Fruit fly (Drosophila melanogaster) whole organism, embryonic: ENCODE results near the gene CG6023.

Experiments
- Awh ChIP-seq: fragments of 200-800 bp; sonication (Bioruptor generic); IDR thresholded peaks from 2 replicates; pipeline ENCODE4, ENCODE4 v1.3.6; 2022; ENCODE audit warnings: missing biosample characterization, missing genetic modification characterization
- CG10209 ChIP-seq: fragments of 200-800 bp; sonication (Bioruptor generic); optimal IDR thresholded peaks from 3 replicates; lab custom pipeline; 2017; ENCODE audit warnings: missing biosample characterization, mild to moderate bottlenecking, missing genetic modification characterization, missing genetic modification reagents
- CG1024 ChIP-seq: fragments of 200-800 bp; sonication (Bioruptor generic); IDR thresholded peaks from 2 replicates; pipeline ENCODE4 v1.3.6; 2022; ENCODE audit warnings: missing biosample characterization, missing genetic modification characterization
- CG11695 ChIP-seq: fragments of 200-800 bp; sonication (Bioruptor generic); IDR thresholded peaks from 3 replicates; pipeline ENCODE4 v1.3.6; 2022; ENCODE audit warnings: missing biosample characterization, missing genetic modification characterization
- CG12071 ChIP-seq: fragments of 200-800 bp; sonication (Bioruptor generic); optimal IDR thresholded peaks from 3 replicates; lab custom pipeline; 2018; ENCODE audit warnings: missing biosample characterization, mild to moderate bottlenecking, missing genetic modification characterization
- CG12744 ChIP-seq: fragments of 200-800 bp; sonication (Bioruptor generic); optimal IDR thresholded peaks from 2 replicates; lab custom pipeline; 2016; ENCODE audit warnings: missing biosample characterization, missing genetic modification characterization
- CG13287 ChIP-seq: fragments of 200-800 bp; sonication (Bioruptor generic); IDR thresholded peaks from 2 replicates; pipeline ENCODE4 v1.3.6; 2022; ENCODE audit warnings: missing biosample characterization, missing genetic modification characterization; ENCODE audit not compliant: partially characterized antibody
- CG15073 ChIP-seq: fragments of 200-800 bp; sonication (Bioruptor generic); optimal IDR thresholded peaks from 2 replicates; lab custom pipeline; 2016; ENCODE audit warnings: missing biosample characterization, missing genetic modification characterization
- CG1603 ChIP-seq: fragments of 200-800 bp; sonication (Bioruptor generic); optimal IDR thresholded peaks from 2 replicates; lab custom pipeline; 2019; ENCODE audit warnings: missing biosample characterization, mild to moderate bottlenecking, missing genetic modification characterization, moderate library complexity
- CG17385 ChIP-seq: fragments of 200-800 bp; sonication (Bioruptor generic); optimal IDR thresholded peaks from 3 replicates; lab custom pipeline; 2018; ENCODE audit warnings: missing biosample characterization, mild to moderate bottlenecking, missing genetic modification characterization
- CG18476 ChIP-seq: fragments of 200-800 bp; sonication (Bioruptor generic); optimal IDR thresholded peaks from 2 replicates; lab custom pipeline; 2016; ENCODE audit warnings: missing biosample characterization, mild to moderate bottlenecking, missing genetic modification characterization
- CG30431 ChIP-seq: fragments of 200-800 bp; sonication (Bioruptor generic); optimal IDR thresholded peaks from 2 replicates; lab custom pipeline; 2017; ENCODE audit warnings: missing biosample characterization, missing genetic modification characterization
- CG31388 ChIP-seq: fragments of 200-800 bp; sonication (Bioruptor generic); optimal IDR thresholded peaks from 2 replicates; lab custom pipeline; 2016; ENCODE audit warnings: missing biosample characterization, missing genetic modification characterization
- CG3281 ChIP-seq: fragments of 200-800 bp; sonication (Bioruptor generic); optimal IDR thresholded peaks from 3 replicates; lab custom pipeline; 2017; ENCODE audit warnings: missing biosample characterization, mild to moderate bottlenecking, missing genetic modification characterization
- CG4707 ChIP-seq: fragments of 200-800 bp; sonication (Bioruptor generic); optimal IDR thresholded peaks from 2 replicates; lab custom pipeline; 2018; ENCODE audit warnings: missing biosample characterization, mild to moderate bottlenecking, missing genetic modification characterization, moderate library complexity
- CG4820 ChIP-seq: fragments of 200-800 bp; sonication (Bioruptor generic); optimal IDR thresholded peaks from 3 replicates; lab custom pipeline; 2016; ENCODE audit warnings: missing biosample characterization, missing genetic modification characterization
- CG5953 ChIP-seq: fragments of 200-800 bp; sonication (Bioruptor generic); IDR thresholded peaks from 2 replicates; pipeline ENCODE4 v1.3.6; 2022; ENCODE audit warnings: missing biosample characterization, missing genetic modification characterization
- CG9876 ChIP-seq: fragments of 200-800 bp; sonication (Bioruptor generic); optimal IDR thresholded peaks from 2 replicates; lab custom pipeline; 2016; ENCODE audit warnings: missing biosample characterization, missing genetic modification characterization
- Gug ChIP-seq: fragments of 200-800 bp; sonication (Bioruptor generic); IDR thresholded peaks from 4 replicates; pipeline ENCODE4 v1.3.6; 2022; ENCODE audit warnings: missing biosample characterization, missing genetic modification characterization
- H2.0 ChIP-seq: fragments of 200-800 bp; sonication (Bioruptor generic); IDR thresholded peaks from 2 replicates; pipeline ENCODE4 v1.3.6; 2022; ENCODE audit warnings: missing biosample characterization, missing genetic modification characterization
- Hr51 ChIP-seq, 2 experiments: fragments of 200-800 bp; sonication (Bioruptor generic); optimal IDR thresholded peaks; 2 replicates in 1 of 2; 3 replicates in 1 of 2; lab custom pipeline; 2016 to 2018; ENCODE audit warnings: missing biosample characterization in 2 of 2, missing genetic modification characterization in 2 of 2, mild to moderate bottlenecking in 1 of 2, moderate library complexity in 1 of 2
- Hsf ChIP-seq: fragments of 200-800 bp; sonication (Bioruptor generic); optimal IDR thresholded peaks from 3 replicates; lab custom pipeline; 2016; ENCODE audit warnings: missing biosample characterization, missing genetic modification characterization
- Jarid2 ChIP-seq: fragments of 200-800 bp; sonication (Bioruptor generic); optimal IDR thresholded peaks from 3 replicates; lab custom pipeline; 2017; ENCODE audit warnings: mild to moderate bottlenecking, missing biosample characterization, missing genetic modification reagents, missing genetic modification characterization
- MESR4 ChIP-seq: fragments of 200-800 bp; sonication (Bioruptor generic); optimal IDR thresholded peaks from 2 replicates; lab custom pipeline; 2018; ENCODE audit warnings: missing biosample characterization, mild to moderate bottlenecking, missing genetic modification characterization, moderate library complexity
- Mad ChIP-seq: fragments of 200-800 bp; sonication (Bioruptor generic); optimal IDR thresholded peaks from 2 replicates; lab custom pipeline; 2016; ENCODE audit warnings: missing biosample characterization, missing genetic modification characterization
- Myb ChIP-seq: fragments of 200-800 bp; sonication (Bioruptor generic); optimal IDR thresholded peaks from 2 replicates; lab custom pipeline; 2016; ENCODE audit warnings: missing biosample characterization, missing genetic modification characterization
- NC2α ChIP-seq: fragments of 200-800 bp; sonication (Bioruptor generic); optimal IDR thresholded peaks from 2 replicates; lab custom pipeline; 2016; ENCODE audit warnings: missing biosample characterization, missing genetic modification characterization
- Pdp1 ChIP-seq, 2 experiments: fragments of 200-800 bp; sonication (Bioruptor generic); optimal IDR thresholded peaks; 3 replicates each; lab custom pipeline; 2016; ENCODE audit warnings: missing biosample characterization in 2 of 2, missing genetic modification characterization in 2 of 2, mild to moderate bottlenecking in 1 of 2, moderate library complexity in 1 of 2
- Spps ChIP-seq: fragments of 200-800 bp; sonication (Bioruptor generic); optimal IDR thresholded peaks from 2 replicates; lab custom pipeline; 2018; ENCODE audit warnings: missing biosample characterization, mild to moderate bottlenecking, missing genetic modification characterization
- ase ChIP-seq: fragments of 200-800 bp; sonication (Bioruptor generic); IDR thresholded peaks from 3 replicates; pipeline ENCODE4 v1.3.6; 2022; ENCODE audit warnings: missing biosample characterization, missing genetic modification characterization
- az2 ChIP-seq: fragments of 200-800 bp; sonication (Bioruptor generic); optimal IDR thresholded peaks from 3 replicates; lab custom pipeline; 2016; ENCODE audit warnings: missing biosample characterization, missing genetic modification characterization
- chif ChIP-seq, 2 experiments: fragments of 200-800 bp; sonication (Bioruptor generic); optimal IDR thresholded peaks; 3 replicates each; lab custom pipeline; 2016; ENCODE audit warnings: missing biosample characterization in 2 of 2, missing genetic modification characterization in 2 of 2
- dpn ChIP-seq, 2 experiments: fragments of 200-800 bp; sonication (Bioruptor generic); optimal IDR thresholded peaks; 3 replicates each; lab custom pipeline; 2016; ENCODE audit warnings: missing biosample characterization in 2 of 2, missing genetic modification characterization in 2 of 2
- emc ChIP-seq: fragments of 200-800 bp; sonication (Bioruptor generic); optimal IDR thresholded peaks from 2 replicates; lab custom pipeline; 2016; ENCODE audit warnings: missing biosample characterization, missing genetic modification characterization
- gro ChIP-seq: fragments of 200-800 bp; sonication (Bioruptor generic); optimal IDR thresholded peaks from 2 replicates; lab custom pipeline; 2016; ENCODE audit warnings: missing biosample characterization, missing genetic modification characterization
- gt ChIP-seq: fragments of 200-800 bp; sonication (Bioruptor generic); IDR thresholded peaks from 2 replicates; pipeline ENCODE4 v1.3.6; 2022; ENCODE audit warnings: missing biosample characterization, missing genetic modification characterization
- lov ChIP-seq, 2 experiments: fragments of 200-800 bp in 1 of 2; fragments of >200 bp in 1 of 2; sonication (Bioruptor generic) in 1 of 2; IDR thresholded peaks in 1 of 2; optimal IDR thresholded peaks in 1 of 2; 2 replicates in 1 of 2; 3 replicates in 1 of 2; pipeline versions ENCODE4 v1.3.6 to Lab custom; 2017 to 2022; ENCODE audit warnings: missing biosample characterization in 1 of 2, missing genetic modification characterization in 1 of 2
- oc ChIP-seq: fragments of 200-800 bp; sonication (Bioruptor generic); optimal IDR thresholded peaks from 2 replicates; lab custom pipeline; 2018; ENCODE audit warnings: missing biosample characterization, mild to moderate bottlenecking, missing genetic modification characterization, moderate library complexity
- org-1 ChIP-seq: fragments of 200-800 bp; sonication (Bioruptor generic); optimal IDR thresholded peaks from 2 replicates; lab custom pipeline; 2017; ENCODE audit warnings: missing biosample characterization, missing genetic modification characterization
- pho ChIP-seq: fragments of 200-800 bp; sonication (Bioruptor generic); optimal IDR thresholded peaks from 2 replicates; lab custom pipeline; 2016; ENCODE audit warnings: missing biosample characterization, missing genetic modification characterization
- pum ChIP-seq: fragments of 200-800 bp; sonication (Bioruptor generic); optimal IDR thresholded peaks from 2 replicates; lab custom pipeline; 2016; ENCODE audit warnings: missing biosample characterization, missing genetic modification characterization
- sens ChIP-seq: fragments of 200-800 bp; sonication (Bioruptor generic); peaks from one replicate; lab custom pipeline; 2016; ENCODE audit warnings: missing biosample characterization, missing genetic modification characterization
- sima ChIP-seq: fragments of 200-800 bp; sonication (Bioruptor generic); optimal IDR thresholded peaks from 2 replicates; lab custom pipeline; 2016; ENCODE audit warnings: missing biosample characterization, missing genetic modification characterization
- sr ChIP-seq: fragments of 200-800 bp; sonication (Bioruptor generic); IDR thresholded peaks from 3 replicates; pipeline ENCODE4 v1.3.6; 2022; ENCODE audit warnings: missing biosample characterization, missing genetic modification characterization
- stc ChIP-seq: fragments of 200-800 bp; sonication (Bioruptor generic); IDR thresholded peaks from 2 replicates; pipeline ENCODE4 v1.3.6; 2022; ENCODE audit warnings: missing biosample characterization, missing genetic modification characterization
- vnd ChIP-seq: fragments of 200-800 bp; sonication (Bioruptor generic); IDR thresholded peaks from 3 replicates; pipeline ENCODE4 v1.3.6; 2022; ENCODE audit warnings: missing biosample characterization, missing genetic modification characterization; ENCODE audit not compliant: partially characterized antibody
- vvl ChIP-seq: fragments of 200-800 bp; sonication (Bioruptor generic); IDR thresholded peaks from 2 replicates; pipeline ENCODE4 v1.3.6; 2022; ENCODE audit warnings: missing biosample characterization, missing genetic modification characterization
- wdn ChIP-seq: fragments of 200-800 bp; sonication (Bioruptor generic); IDR thresholded peaks from 2 replicates; pipeline ENCODE4 v1.3.6; 2022; ENCODE audit warnings: missing biosample characterization, missing genetic modification characterization

The CG6023 gene

dm6 chrX:18366851-18367649, 46.1 kb upstream of the CG6023 start (continued):
- TF ChIP-seq CG9876 (GFP tag; lab: Kevin White, UChicago) (no peak), vvl (GFP tag; lab: Robert Waterston, UW) (peak; percentile 79), CG11695 (GFP tag; lab: Robert Waterston, UW) (peak; percentile 78), CG1024 (GFP tag; lab: Robert Waterston, UW) (0 out of 2 replicates have a peak, but pooled peaks have one; percentile 4), CG12744 (GFP tag; lab: Kevin White, UChicago) (peak; percentile 61), lov (optimal IDR thresholded peaks at IDR 0.05; lab: Kevin White, UChicago) (no peak), lov (GFP tag; IDR thresholded peaks at IDR 0.05; lab: Robert Waterston, UW) (peak; percentile 44; the same call in 1 of the 3 replicates), CG15073 (GFP tag; lab: Kevin White, UChicago) (no peak), pho (GFP tag; lab: Kevin White, UChicago) (peak; percentile 79), org-1 (peak; percentile 48), CG30431 (peak; percentile 30), CG18476 (GFP tag; lab: Kevin White, UChicago) (peak; percentile 48), sens (peak; percentile 90), Awh (GFP tag; lab: Robert Waterston, UW) (no peak; the same call in 1 of the 2 replicates), CG5953 (0 out of 2 replicates have a peak, but pooled peaks have one; percentile 3), stc (GFP tag; lab: Robert Waterston, UW) (peak; percentile 71), sima (GFP tag; lab: Kevin White, UChicago) (no peak), CG4820 (GFP tag; lab: Kevin White, UChicago) (no peak), pum (GFP tag; lab: Kevin White, UChicago) (peak; percentile 45), Pdp1 (GFP tag; optimal IDR thresholded peaks at IDR 0.05; lab: Kevin White, UChicago) (peak; percentile 59 to 96), Myb (GFP tag; lab: Kevin White, UChicago) (peak; percentile 57), Gug (GFP tag; lab: Robert Waterston, UW) (peak; percentile 73; the same call in 2 of the 4 replicates), CG13287 (GFP tag; lab: Robert Waterston, UW) (no peak), CG4707 (GFP tag; lab: Kevin White, UChicago) (peak; percentile 35), wdn (GFP tag; lab: Robert Waterston, UW) (no peak; the same call in 1 of the 2 replicates), Hsf (GFP tag; lab: Kevin White, UChicago) (peak; percentile 61), MESR4 (GFP tag; lab: Kevin White, UChicago) (no peak), CG3281 (GFP tag; lab: Kevin White, UChicago) (peak; percentile 79), az2 (GFP tag; lab: Kevin White, UChicago) (peak; percentile 11), H2.0 (GFP tag; lab: Robert Waterston, UW) (0 out of 2 replicates have a peak, but pooled peaks have one; percentile 10), CG17385 (GFP tag; lab: Kevin White, UChicago) (peak; percentile 74), sr (GFP tag; lab: Robert Waterston, UW) (no peak), Jarid2 (GFP tag; lab: Kevin White, UChicago) (no peak), CG31388 (no peak), CG1603 (tag; lab: Kevin White, UChicago) (peak; percentile 44), Spps (peak; percentile 0), ase (GFP tag; lab: Robert Waterston, UW) (no peak; the same call in 2 of the 3 replicates), NC2α (peak; percentile 23), Hr51 (GFP tag; optimal IDR thresholded peaks at IDR 0.05; lab: Kevin White, UChicago) (peak; percentile 9 to 83), chif (GFP tag; optimal IDR thresholded peaks at IDR 0.05; lab: Kevin White, UChicago) (peak; percentile 23 to 49), gt (no peak), CG12071 (GFP tag; lab: Kevin White, UChicago) (peak; percentile 65), emc (GFP tag; lab: Kevin White, UChicago) (no peak), oc (tag; lab: Kevin White, UChicago) (peak; percentile 50), CG10209 (GFP tag; lab: Kevin White, UChicago) (peak; percentile 69), Mad (GFP tag; lab: Kevin White, UChicago) (peak; percentile 21), gro (GFP tag; lab: Kevin White, UChicago) (peak; percentile 93), vnd (GFP tag; lab: Robert Waterston, UW) (no peak), dpn (GFP tag; optimal IDR thresholded peaks at IDR 0.05; lab: Kevin White, UChicago) (peak in 1 of 2 experiments; percentile 38)
